Worm (Caenorhabditis elegans): ENCODE data around the gene tyra-3.

The tyra-3 gene

DNA sequence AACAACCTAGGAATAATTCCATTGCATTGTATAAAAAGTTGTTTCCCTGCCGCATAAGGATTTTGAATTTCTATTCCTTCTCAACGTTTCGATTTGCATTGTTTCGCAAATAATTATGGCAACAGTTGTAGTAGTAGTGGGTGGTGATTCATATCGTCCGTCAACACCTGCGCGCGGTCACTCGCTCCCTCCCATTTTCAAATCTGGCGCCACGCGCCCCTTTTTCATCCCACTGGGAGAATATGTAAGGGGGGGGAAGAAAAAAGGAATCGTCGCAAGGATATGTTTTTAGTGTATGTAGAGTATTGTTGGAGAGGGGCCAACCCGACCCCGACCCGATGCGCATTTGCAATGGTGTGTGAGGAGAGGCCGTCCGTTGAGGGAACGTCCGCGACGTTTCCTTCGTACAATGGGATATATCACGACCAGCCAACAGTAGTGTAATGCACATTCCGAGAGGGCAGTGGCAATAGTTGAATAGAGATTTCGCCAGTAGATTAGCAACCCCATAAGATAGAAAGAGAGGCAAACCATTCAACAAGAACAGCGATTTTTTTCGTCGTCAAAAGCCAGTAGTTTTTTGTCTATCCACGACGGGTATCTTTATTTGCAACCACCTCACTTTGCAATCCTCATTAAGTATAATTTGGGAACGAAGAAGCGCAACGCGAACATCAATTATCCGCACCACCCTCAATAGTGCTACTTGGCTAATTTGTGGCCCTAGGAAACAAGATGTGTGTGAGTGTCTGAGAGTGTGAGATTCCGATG lies 13.2 kb downstream of the tyra-3 start:
- peak; percentile 15 for TF ChIP-seq ceh-16 (tag; optimal IDR thresholded peaks at IDR 0.05)
- no peak for TF ChIP-seq mbf-1 (tag; optimal IDR thresholded peaks at IDR 0.05)

DNA sequence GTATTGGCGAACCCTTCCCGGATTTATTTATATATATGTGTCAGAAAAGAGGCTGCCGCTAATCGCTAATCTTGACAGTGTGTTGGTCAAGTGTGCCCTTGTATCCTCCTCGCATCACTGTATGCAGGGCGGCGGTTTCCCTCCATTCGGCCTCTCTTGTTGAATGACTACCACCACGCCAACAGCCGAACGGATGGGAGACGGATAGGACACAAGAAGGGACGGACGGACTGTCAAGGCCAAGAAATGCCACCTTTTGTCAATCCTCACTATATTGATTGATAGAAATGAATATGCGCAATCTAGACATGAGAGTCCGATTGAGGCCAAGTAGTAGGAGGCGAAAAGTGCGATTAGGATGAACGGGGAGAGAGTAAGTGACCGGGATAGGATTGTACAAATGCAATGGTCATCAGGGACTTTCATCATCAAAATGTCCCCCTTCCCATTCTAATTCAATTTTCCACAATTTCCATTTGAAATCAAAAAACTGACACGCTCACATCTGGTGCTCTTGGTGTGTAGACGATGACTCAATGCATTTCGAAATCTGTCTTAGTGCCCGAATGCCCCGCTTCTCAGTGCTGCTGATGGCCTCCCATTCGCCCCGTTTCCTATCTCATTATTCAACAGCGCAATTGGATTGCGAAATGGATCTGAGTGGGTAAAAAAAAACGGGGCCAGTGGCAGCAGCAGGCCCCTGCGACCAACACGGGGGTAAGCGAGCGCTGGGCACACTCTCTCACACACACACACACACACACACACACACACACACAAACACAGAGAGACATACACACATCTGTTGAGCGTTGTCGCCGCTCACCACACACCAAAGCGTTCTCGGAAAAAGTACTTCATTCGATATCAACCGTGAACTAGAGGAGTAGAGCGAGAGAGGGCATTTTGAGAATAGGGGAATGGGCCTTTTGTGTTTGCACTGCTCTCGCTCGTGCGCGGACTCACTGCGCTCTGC lies 14.1 kb downstream of the tyra-3 start:
- TF ChIP-seq nhr-23 (tag; optimal IDR thresholded peaks at IDR 0.05): no peak
- peak; percentile 81 for TF ChIP-seq nhr-129 (tag; optimal IDR thresholded peaks at IDR 0.05)
- TF ChIP-seq lin-39 (tag; optimal IDR thresholded peaks at IDR 0.05): no peak
- TF ChIP-seq nhr-10 (tag; optimal IDR thresholded peaks at IDR 0.05): peak; percentile 26
- TF ChIP-seq unc-62 (GFP tag; optimal IDR thresholded peaks at IDR 0.05): no peak
- peak; percentile 78 for TF ChIP-seq zag-1 (tag; optimal IDR thresholded peaks at IDR 0.05)
- no peak for TF ChIP-seq sma-3 (GFP tag; optimal IDR thresholded peaks at IDR 0.05)
- no peak for TF ChIP-seq ZK546.5 (tag; optimal IDR thresholded peaks at IDR 0.05)
- no peak for TF ChIP-seq skn-1 (tag; optimal IDR thresholded peaks at IDR 0.05)
- no peak for TF ChIP-seq gmeb-1 (tag; optimal IDR thresholded peaks at IDR 0.05)
- peak; percentile 63 for TF ChIP-seq unc-55 (GFP tag; optimal IDR thresholded peaks at IDR 0.05)
- peak; percentile 13 for TF ChIP-seq mab-5 (tag; optimal IDR thresholded peaks at IDR 0.05)
- TF ChIP-seq unc-39 (tag; optimal IDR thresholded peaks at IDR 0.05): no peak
- no peak for TF ChIP-seq nhr-12 (tag; optimal IDR thresholded peaks at IDR 0.05)
- TF ChIP-seq nhr-11 (tag; optimal IDR thresholded peaks at IDR 0.05): no peak
- no peak for TF ChIP-seq nhr-237 (tag; optimal IDR thresholded peaks at IDR 0.05)
- TF ChIP-seq F13H6.1 (tag; optimal IDR thresholded peaks at IDR 0.05): peak; percentile 87
- TF ChIP-seq blmp-1 (tag; optimal IDR thresholded peaks at IDR 0.05; ENCODE audit: insufficient read depth): peak; percentile 16
- peak; percentile 57 for TF ChIP-seq lin-11 (tag; optimal IDR thresholded peaks at IDR 0.05)
- TF ChIP-seq R02D3.7 (tag; optimal IDR thresholded peaks at IDR 0.05): no peak
- TF ChIP-seq elt-3 (tag; optimal IDR thresholded peaks at IDR 0.05): no peak
- TF ChIP-seq ztf-4 (tag; optimal IDR thresholded peaks at IDR 0.05): peak; percentile 51
- TF ChIP-seq egl-27 (tag; optimal IDR thresholded peaks at IDR 0.05): peak; percentile 50
- peak; percentile 55 for TF ChIP-seq lin-13 (GFP tag; optimal IDR thresholded peaks at IDR 0.05)
- TF ChIP-seq nhr-25 (tag; optimal IDR thresholded peaks at IDR 0.05): peak; percentile 37
- TF ChIP-seq nhr-77 (tag; optimal IDR thresholded peaks at IDR 0.05): no peak
- no peak for TF ChIP-seq elt-1 (tag; optimal IDR thresholded peaks at IDR 0.05)
- TF ChIP-seq Y55F3AM.14 (GFP tag; optimal IDR thresholded peaks at IDR 0.05): peak; percentile 8
- no peak for TF ChIP-seq ztf-1 (GFP tag; conservative IDR thresholded peaks at IDR 0.05)
- TF ChIP-seq C34F6.9 (tag; optimal IDR thresholded peaks at IDR 0.05): peak; percentile 71
- peak; percentile 25 for TF ChIP-seq nhr-21 (tag; optimal IDR thresholded peaks at IDR 0.05)
- TF ChIP-seq ama-1 (optimal IDR thresholded peaks at IDR 0.05): no peak
- peak; percentile 10 for TF ChIP-seq peb-1 (tag; optimal IDR thresholded peaks at IDR 0.05)
- TF ChIP-seq sma-9 (GFP tag; optimal IDR thresholded peaks at IDR 0.05): peak; percentile 55
- no peak for TF ChIP-seq sma-9 (tag; optimal IDR thresholded peaks at IDR 0.05)
- TF ChIP-seq dmd-4 (tag; optimal IDR thresholded peaks at IDR 0.05): no peak
- peak; percentile 70 for TF ChIP-seq ceh-16 (tag; optimal IDR thresholded peaks at IDR 0.05)
- peak; percentile 69 for TF ChIP-seq sem-4 (tag; optimal IDR thresholded peaks at IDR 0.05)
- TF ChIP-seq fos-1 (tag; optimal IDR thresholded peaks at IDR 0.05): no peak
- peak in 1 of 2 experiments; percentile 55 for TF ChIP-seq lsy-2 (tag; optimal IDR thresholded peaks at IDR 0.05)
- TF ChIP-seq alr-1 (tag; optimal IDR thresholded peaks at IDR 0.05): no peak
- TF ChIP-seq crh-2 (tag; optimal IDR thresholded peaks at IDR 0.05): peak; percentile 58
- no peak for TF ChIP-seq mbf-1 (tag; optimal IDR thresholded peaks at IDR 0.05)
- peak; percentile 28 to 41 for TF ChIP-seq mdl-1 (tag; optimal IDR thresholded peaks at IDR 0.05)
- TF ChIP-seq ztf-11 (tag; optimal IDR thresholded peaks at IDR 0.05): peak; percentile 10
- TF ChIP-seq ceh-82 (tag; optimal IDR thresholded peaks at IDR 0.05): no peak
- TF ChIP-seq nhr-6 (tag; optimal IDR thresholded peaks at IDR 0.05): no peak
- TF ChIP-seq snpc-4 (tag; optimal IDR thresholded peaks at IDR 0.05): peak; percentile 19
- no peak for TF ChIP-seq aly-2 (tag; optimal IDR thresholded peaks at IDR 0.05)
